Worm (Caenorhabditis elegans) whole organism, late embryonic: ENCODE measurements around the gene Y54G2A.37.

Source experiments
- F13H6.1 ChIP-seq: sonication (generic microtip); optimal IDR thresholded peaks from 2 replicates; lab custom pipeline; 2016; ENCODE audit warnings: missing genetic modification characterization, missing compliant biosample characterization
- ahr-1 ChIP-seq: sonication (generic microtip); optimal IDR thresholded peaks from 2 replicates; lab custom pipeline; 2016; ENCODE audit warnings: missing genetic modification characterization, missing compliant biosample characterization
- ceh-24 ChIP-seq: sonication (generic microtip); optimal IDR thresholded peaks from 2 replicates; lab custom pipeline; 2016; ENCODE audit warnings: mild to moderate bottlenecking, missing genetic modification characterization, missing compliant biosample characterization
- dmd-4 ChIP-seq: sonication (generic microtip); optimal IDR thresholded peaks from 2 replicates; lab custom pipeline; 2016; ENCODE audit warnings: borderline replicate concordance, missing genetic modification characterization, missing compliant biosample characterization
- dve-1 ChIP-seq: sonication (generic microtip); optimal IDR thresholded peaks from 2 replicates; lab custom pipeline; 2017; ENCODE audit warnings: antibody characterized with exemption, mild to moderate bottlenecking, missing genetic modification characterization, missing compliant biosample characterization
- fkh-10 ChIP-seq: fragments of 150-350 bp; optimal IDR thresholded peaks from 2 replicates; lab custom pipeline; 2014; ENCODE audit warnings: missing biosample characterization, missing genetic modification reagents, missing genetic modification characterization
- npax-4 ChIP-seq: sonication (generic microtip); optimal IDR thresholded peaks from 2 replicates; lab custom pipeline; 2016; ENCODE audit warnings: missing genetic modification characterization, missing compliant biosample characterization
- syd-9 ChIP-seq: sonication (generic microtip); optimal IDR thresholded peaks from 2 replicates; lab custom pipeline; 2016; ENCODE audit warnings: mild to moderate bottlenecking, missing genetic modification characterization, moderate library complexity, missing compliant biosample characterization
- tbx-7 ChIP-seq: sonication (generic microtip); optimal IDR thresholded peaks from 2 replicates; lab custom pipeline; 2016; ENCODE audit warnings: missing genotype, missing genetic modification characterization, missing compliant biosample characterization

DNA sequence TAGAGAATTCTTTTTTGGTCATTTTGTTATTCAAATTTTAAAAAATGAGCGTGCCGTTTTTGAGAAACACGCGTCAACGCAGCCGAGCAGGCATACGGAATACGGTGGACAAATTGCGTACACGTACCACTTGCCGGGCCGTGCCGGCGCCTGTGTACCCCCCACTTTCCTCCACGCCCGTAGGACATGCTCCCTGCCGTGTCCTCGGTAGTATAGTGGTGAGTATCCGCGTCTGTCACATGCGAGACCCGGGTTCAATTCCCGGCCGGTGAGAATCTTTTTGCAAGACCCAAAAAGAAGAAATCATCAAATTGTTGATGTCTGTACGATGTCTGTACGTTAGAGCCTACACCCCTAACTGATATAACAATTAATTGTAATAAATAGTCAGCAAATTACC lies 12.4 kb upstream of the Y54G2A.37 start:
- no peak for TF ChIP-seq dve-1
- TF ChIP-seq ceh-24 (tag; lab: Kevin White, UChicago), result no peak
- no peak for TF ChIP-seq F13H6.1 (tag; lab: Kevin White, UChicago)
- no peak for TF ChIP-seq npax-4 (tag; lab: Kevin White, UChicago)
- TF ChIP-seq ahr-1 (tag; lab: Kevin White, UChicago), result no peak
- no peak for TF ChIP-seq dmd-4 (tag; lab: Kevin White, UChicago)
- TF ChIP-seq fkh-10 (GFP tag; lab: Kevin White, UChicago), result no peak
- no peak for TF ChIP-seq tbx-7 (tag; lab: Kevin White, UChicago)
- no peak for TF ChIP-seq syd-9 (tag; lab: Kevin White, UChicago)
